Worm (Caenorhabditis elegans): Measurements from ENCODE around the gene C08B6.8.
A peak's percentile ranks its signal among the peaks of the same experiment; 100 is the strongest.

C08B6.8 gene

ce11 chrV:10166368-10166767 is 31.9 kb downstream of the C08B6.8 start, which contains the start of gene C51E3.6:
C51E3.6 (minus strand) TSS chrV:10166468.
- TF ChIP-seq tbx-2 (tag; optimal IDR thresholded peaks at IDR 0.05) (no peak), fkh-10 (GFP tag; optimal IDR thresholded peaks at IDR 0.05) (no peak), egl-13 (tag; optimal IDR thresholded peaks at IDR 0.05) (no peak)

ce11 chrV:10168870-10169269 is 34.4 kb downstream of the C08B6.8 start:
- TF ChIP-seq aly-2 (tag; optimal IDR thresholded peaks at IDR 0.05) (peak; percentile 34), lsy-2 (tag; optimal IDR thresholded peaks at IDR 0.05) (peak in 1 of 2 experiments; percentile 16), nhr-47 (tag; optimal IDR thresholded peaks at IDR 0.05) (peak; percentile 41), nhr-20 (tag; optimal IDR thresholded peaks at IDR 0.05) (no peak), nhr-71 (tag; optimal IDR thresholded peaks at IDR 0.05) (peak; percentile 13)

- TF ChIP-seq mdl-1 (tag; optimal IDR thresholded peaks at IDR 0.05) (no peak), nhr-85 (tag) (no peak), nhr-28 (tag; optimal IDR thresholded peaks at IDR 0.05) (no peak), snu-23 (GFP tag; optimal IDR thresholded peaks at IDR 0.05) (no peak)
Observed at ce11 chrV:10173653-10174052, 39.2 kb downstream of the C08B6.8 start, which contains the start of gene egl-3. egl-3 (minus strand) TSS chrV:10173753.

- TF ChIP-seq ztf-11 (tag; optimal IDR thresholded peaks at IDR 0.05) (peak in 1 of 2 experiments; percentile 25), blmp-1 (tag; optimal IDR thresholded peaks at IDR 0.05) (no peak), fos-1 (tag; optimal IDR thresholded peaks at IDR 0.05) (peak; percentile 74), C16A3.4 (tag; optimal IDR thresholded peaks at IDR 0.05) (no peak), mef-2 (tag; optimal IDR thresholded peaks at IDR 0.05) (peak; percentile 53), fkh-10 (GFP tag; optimal IDR thresholded peaks at IDR 0.05) (peak; percentile 97), snu-23 (GFP tag; optimal IDR thresholded peaks at IDR 0.05) (peak; percentile 71), egl-13 (tag; optimal IDR thresholded peaks at IDR 0.05) (peak; percentile 91), ceh-8 (GFP tag; optimal IDR thresholded peaks at IDR 0.05) (peak; percentile 77), hlh-4 (tag; optimal IDR thresholded peaks at IDR 0.05) (no peak), ceh-88 (GFP tag; IDR thresholded peaks at IDR 0.05) (peak; percentile 46; the same call in 1 of the 2 replicates), C34B4.2 (tag; optimal IDR thresholded peaks at IDR 0.05) (no peak), mep-1 (tag; optimal IDR thresholded peaks at IDR 0.05) (peak; percentile 55), vab-15 (tag; optimal IDR thresholded peaks at IDR 0.05) (no peak), mdl-1 (tag; optimal IDR thresholded peaks at IDR 0.05) (peak in 1 of 2 experiments; percentile 51), isw-1 (GFP tag; IDR thresholded peaks at IDR 0.05) (peak; percentile 78), pag-3 (tag; optimal IDR thresholded peaks at IDR 0.05; ENCODE audit: borderline replicate concordance, insufficient read depth) (no peak), ceh-82 (tag; optimal IDR thresholded peaks at IDR 0.05) (peak; percentile 44 to 81 (median 54)), lin-15B (tag; optimal IDR thresholded peaks at IDR 0.05) (peak; percentile 5), xbp-1 (tag; optimal IDR thresholded peaks at IDR 0.05) (peak; percentile 66), nhr-11 (tag; optimal IDR thresholded peaks at IDR 0.05) (no peak), ceh-63 (GFP tag; optimal IDR thresholded peaks at IDR 0.05) (no peak), nhr-77 (tag; optimal IDR thresholded peaks at IDR 0.05) (no peak), sox-4 (tag; optimal IDR thresholded peaks at IDR 0.05) (peak; percentile 43), pqm-1 (tag; optimal IDR thresholded peaks at IDR 0.05) (no peak), unc-62 (GFP tag; optimal IDR thresholded peaks at IDR 0.05) (no peak), lin-13 (GFP tag; optimal IDR thresholded peaks at IDR 0.05) (peak; percentile 71), sptf-1 (tag; optimal IDR thresholded peaks at IDR 0.05) (no peak), Y116A8C.19 (tag; optimal IDR thresholded peaks at IDR 0.05; ENCODE audit: borderline replicate concordance) (no peak), unc-30 (tag; optimal IDR thresholded peaks at IDR 0.05) (no peak), nhr-12 (tag; optimal IDR thresholded peaks at IDR 0.05) (no peak), ces-1 (GFP tag; optimal IDR thresholded peaks at IDR 0.05) (peak; percentile 70), elt-3 (tag; optimal IDR thresholded peaks at IDR 0.05) (no peak), hlh-17 (GFP tag; optimal IDR thresholded peaks at IDR 0.05; ENCODE audit: borderline replicate concordance) (no peak), zag-1 (tag; optimal IDR thresholded peaks at IDR 0.05) (peak; percentile 75), nhr-90 (tag; optimal IDR thresholded peaks at IDR 0.05; ENCODE audit: poor library complexity) (no peak), elt-2 (tag; optimal IDR thresholded peaks at IDR 0.05) (no peak), nhr-76 (tag; optimal IDR thresholded peaks at IDR 0.05) (no peak), irx-1 (tag; optimal IDR thresholded peaks at IDR 0.05) (peak; percentile 55)
Observed at ce11 chrV:10174632-10175075, 40.2 kb downstream of the C08B6.8 start.

All from whole organism, L1 larva.